Worm (Caenorhabditis elegans) whole organism, L4 larva: ENCODE measurements around the gene nstp-7.

ENCODE experiments used
- Y48G9A.11 ChIP-seq: fragments of 200-800 bp; sonication (Bioruptor generic); IDR thresholded peaks from 2 replicates; pipeline ENCODE4 v1.3.6; 2022; ENCODE audit warnings: missing genetic modification reagents, missing genetic modification characterization, missing compliant biosample characterization
- Y75B8A.6 ChIP-seq: fragments of 200-800 bp; sonication (Bioruptor generic); IDR thresholded peaks from 2 replicates; pipeline ENCODE4 v1.3.6; 2022; ENCODE audit warnings: missing genetic modification reagents, missing genetic modification characterization, missing compliant biosample characterization
- ama-1 ChIP-seq: fragments of 150-350 bp; optimal IDR thresholded peaks from 2 replicates; lab custom pipeline; 2014; ENCODE audit warnings: inconsistent platforms, mixed read lengths
- dpl-1 ChIP-seq: fragments of 150-350 bp; optimal IDR thresholded peaks from 2 replicates; lab custom pipeline; 2014; ENCODE audit warnings: missing biosample characterization, missing genetic modification reagents, missing genetic modification characterization
- nhr-11 ChIP-seq: fragments of 150-350 bp; optimal IDR thresholded peaks from 2 replicates; lab custom pipeline; 2014; ENCODE audit warnings: missing biosample characterization, missing genetic modification characterization
- unc-62 ChIP-seq, 3 experiments: fragments of 150-350 bp in 1 of 3; sonication (generic microtip); optimal IDR thresholded peaks in 2 of 3; peaks in 1 of 3; 1 replicate in 1 of 3; 2 replicates in 2 of 3; lab custom pipeline; 2014 to 2017; ENCODE audit warnings: missing biosample characterization in 3 of 3, missing genetic modification characterization in 3 of 3, missing genetic modification reagents in 3 of 3, missing genotype in 1 of 3
- zag-1 ChIP-seq: fragments of 150-350 bp; optimal IDR thresholded peaks from 2 replicates; lab custom pipeline; 2014; ENCODE audit warnings: missing biosample characterization, missing genetic modification characterization

DNA sequence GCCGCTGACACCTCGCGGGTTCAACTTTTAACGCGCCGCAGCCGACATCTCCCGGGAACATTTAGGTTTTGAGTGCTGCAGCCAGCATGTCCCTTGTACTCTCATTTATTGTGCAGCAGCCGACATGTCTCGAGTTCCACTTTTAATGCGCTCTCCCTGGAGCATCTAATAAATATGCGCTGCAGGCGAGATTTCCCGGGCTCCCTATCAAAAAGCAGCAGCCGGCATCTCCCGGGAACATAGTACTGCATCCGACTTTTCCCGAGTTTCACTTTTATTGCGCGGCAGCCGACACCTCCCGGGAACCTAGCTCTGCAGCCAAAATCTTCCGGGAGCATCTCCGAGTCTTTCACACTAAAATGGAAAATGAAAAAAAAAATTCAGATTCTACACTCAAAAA, 39.3 kb downstream of the nstp-7 start:
- TF ChIP-seq Y48G9A.11 (GFP tag; lab: Robert Waterston, UW) (no peak), unc-62 (GFP tag; optimal IDR thresholded peaks at IDR 0.05 in 1 of 2; lab: Kevin White, UChicago) (no peak), unc-62 (tag; optimal IDR thresholded peaks at IDR 0.05; lab: Kevin White, UChicago) (no peak), Y75B8A.6 (GFP tag; lab: Robert Waterston, UW) (no peak), ama-1 (no peak), zag-1 (tag; lab: Kevin White, UChicago) (no peak), dpl-1 (no peak), nhr-11 (no peak)
